Fruit fly (Drosophila melanogaster) whole organism, embryonic: ENCODE measurements around the gene Cap-D2.

Experiments
- Ada2b ChIP-seq: fragments of 200-800 bp; sonication (Bioruptor generic); IDR thresholded peaks from 2 replicates; pipeline ENCODE4 v1.3.6; 2022; ENCODE audit warnings: missing biosample characterization, missing genetic modification characterization
- CG31441 ChIP-seq: fragments of 200-800 bp; sonication (Bioruptor generic); IDR thresholded peaks from 2 replicates; pipeline ENCODE4 v1.3.6; 2022; ENCODE audit warnings: missing biosample characterization, missing genetic modification characterization
- Vsx1 ChIP-seq: fragments of 200-800 bp; sonication (Bioruptor generic); optimal IDR thresholded peaks from 2 replicates; lab custom pipeline; 2017; ENCODE audit warnings: missing biosample characterization, mild to moderate bottlenecking, missing genetic modification characterization, missing genetic modification reagents
- ac ChIP-seq: fragments of 200-800 bp; sonication (Bioruptor generic); optimal IDR thresholded peaks from 3 replicates; lab custom pipeline; 2017; ENCODE audit warnings: missing biosample characterization, mild to moderate bottlenecking, missing genetic modification characterization
- psq ChIP-seq: fragments of 200-800 bp; sonication (Bioruptor generic); optimal IDR thresholded peaks from 2 replicates; lab custom pipeline; 2017; ENCODE audit warnings: missing biosample characterization, missing genetic modification characterization
- ssp ChIP-seq: fragments of 200-800 bp; sonication (Bioruptor generic); IDR thresholded peaks from 2 replicates; pipeline ENCODE4 v1.3.6; 2022; ENCODE audit warnings: missing biosample characterization, missing genetic modification characterization

dm6 chr3R:29704557-29704956 lies 29.1 kb downstream of the Cap-D2 start:
- TF ChIP-seq Ada2b: no peak
- no peak for TF ChIP-seq ac (GFP tag; lab: Kevin White, UChicago)
- no peak for TF ChIP-seq psq
- TF ChIP-seq Vsx1 (GFP tag; lab: Kevin White, UChicago): no peak
- TF ChIP-seq ssp (GFP tag; lab: Robert Waterston, UW): no peak
- TF ChIP-seq CG31441 (GFP tag; lab: Robert Waterston, UW): no peak
